Worm (Caenorhabditis elegans): ENCODE data around the gene Y54F10AM.15.

- TF ChIP-seq nhr-28 (tag; optimal IDR thresholded peaks at IDR 0.05) (no peak), skn-1 (tag; optimal IDR thresholded peaks at IDR 0.05) (no peak), nhr-237 (tag; optimal IDR thresholded peaks at IDR 0.05) (no peak), nhr-11 (tag; optimal IDR thresholded peaks at IDR 0.05) (no peak), lin-15B (tag; optimal IDR thresholded peaks at IDR 0.05) (no peak), ama-1 (optimal IDR thresholded peaks at IDR 0.05) (no peak), nhr-77 (tag; optimal IDR thresholded peaks at IDR 0.05) (no peak), nhr-47 (tag; optimal IDR thresholded peaks at IDR 0.05) (no peak), dpl-1 (GFP tag; optimal IDR thresholded peaks at IDR 0.05) (no peak)
These were observed 23.9 kb upstream of the Y54F10AM.15 start for ce11 chrIII:2552382-2552781.

All from whole organism, L1 larva.